Worm (Caenorhabditis elegans): Measurements from ENCODE around the gene aex-2.

The aex-2 gene

DNA sequence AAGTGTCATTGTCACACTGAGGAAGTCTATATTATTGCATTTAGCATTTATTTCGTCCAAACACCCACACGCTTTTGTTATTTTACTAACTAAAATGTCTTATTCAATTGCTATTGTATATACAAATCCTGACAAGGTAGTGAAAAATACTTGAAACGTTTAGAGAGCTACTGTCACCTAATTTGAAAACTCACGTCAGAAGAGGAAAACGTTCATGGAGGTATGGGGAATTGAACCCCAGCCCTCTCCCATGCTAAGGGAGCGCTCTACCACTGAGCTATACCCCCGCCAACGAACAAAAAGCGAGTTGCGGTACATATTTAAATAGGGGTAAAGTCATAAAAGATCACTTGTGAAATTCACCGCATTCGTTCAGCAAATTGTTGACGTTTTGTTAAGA, 30.3 kb downstream of the aex-2 start (continued):
- no peak for TF ChIP-seq ztf-26 (tag; optimal IDR thresholded peaks at IDR 0.05)
- TF ChIP-seq snpc-3.4 (tag; optimal IDR thresholded peaks at IDR 0.05): peak; percentile 83
- TF ChIP-seq pbrm-1 (GFP tag; IDR thresholded peaks at IDR 0.05): peak; percentile 72
- peak in 1 of 2 experiments; percentile 34 for TF ChIP-seq let-607 (tag; optimal IDR thresholded peaks at IDR 0.05)
- TF ChIP-seq bed-1 (GFP tag; IDR thresholded peaks at IDR 0.05): no peak
- peak; percentile 43 for TF ChIP-seq ets-4 (GFP tag; optimal IDR thresholded peaks at IDR 0.05)
- TF ChIP-seq efl-1 (GFP tag; optimal IDR thresholded peaks at IDR 0.05): no peak
- peak; percentile 67; the same call in 1 of the 2 replicates for TF ChIP-seq attf-6 (GFP tag; IDR thresholded peaks at IDR 0.05)
- peak; percentile 74 for TF ChIP-seq atf-7 (tag; optimal IDR thresholded peaks at IDR 0.05)
- peak; percentile 81 for TF ChIP-seq hrde-1 (tag; optimal IDR thresholded peaks at IDR 0.05; ENCODE audit: borderline replicate concordance)
- TF ChIP-seq rec-8 (tag; optimal IDR thresholded peaks at IDR 0.05): peak; percentile 71 to 87
- no peak for TF ChIP-seq nhr-120 (GFP tag; IDR thresholded peaks at IDR 0.05)
- TF ChIP-seq F57C9.4 (tag; optimal IDR thresholded peaks at IDR 0.05): no peak
- TF ChIP-seq hmg-20 (GFP tag; IDR thresholded peaks at IDR 0.05): no peak
- TF ChIP-seq xnd-1 (tag; optimal IDR thresholded peaks at IDR 0.05): no peak
- peak; percentile 63 for TF ChIP-seq ZK185.1 (tag; optimal IDR thresholded peaks at IDR 0.05; ENCODE audit: poor library complexity, severe bottlenecking)
- TF ChIP-seq somi-1 (GFP tag; optimal IDR thresholded peaks at IDR 0.05): peak; percentile 53
- TF ChIP-seq nfya-2 (GFP tag; IDR thresholded peaks at IDR 0.05): no peak
- TF ChIP-seq repo-1 (tag; optimal IDR thresholded peaks at IDR 0.05): peak; percentile 40
- no peak for TF ChIP-seq nfya-1 (tag; optimal IDR thresholded peaks at IDR 0.05; ENCODE audit: borderline replicate concordance, insufficient read depth)
- peak; percentile 42 for TF ChIP-seq ceh-79 (tag; optimal IDR thresholded peaks at IDR 0.05)
- no peak for TF ChIP-seq F10E7.11 (tag; optimal IDR thresholded peaks at IDR 0.05)
- peak; percentile 64; the same call in 1 of the 2 replicates for TF ChIP-seq ztf-25 (GFP tag; IDR thresholded peaks at IDR 0.05)
- TF ChIP-seq hlh-12 (tag; optimal IDR thresholded peaks at IDR 0.05): peak; percentile 4
- TF ChIP-seq hlh-26 (GFP tag; conservative IDR thresholded peaks at IDR 0.05): 0 out of 2 replicates have a peak, but pooled peaks have one; percentile 41
- TF ChIP-seq aptf-2 (GFP tag; conservative IDR thresholded peaks at IDR 0.05): 0 out of 2 replicates have a peak, but pooled peaks have one; percentile 12
- TF ChIP-seq die-1 (tag; optimal IDR thresholded peaks at IDR 0.05): peak; percentile 95
- TF ChIP-seq nhr-27 (tag; optimal IDR thresholded peaks at IDR 0.05): peak; percentile 40
- TF ChIP-seq Y53F4B.3 (GFP tag; IDR thresholded peaks at IDR 0.05): no peak

DNA sequence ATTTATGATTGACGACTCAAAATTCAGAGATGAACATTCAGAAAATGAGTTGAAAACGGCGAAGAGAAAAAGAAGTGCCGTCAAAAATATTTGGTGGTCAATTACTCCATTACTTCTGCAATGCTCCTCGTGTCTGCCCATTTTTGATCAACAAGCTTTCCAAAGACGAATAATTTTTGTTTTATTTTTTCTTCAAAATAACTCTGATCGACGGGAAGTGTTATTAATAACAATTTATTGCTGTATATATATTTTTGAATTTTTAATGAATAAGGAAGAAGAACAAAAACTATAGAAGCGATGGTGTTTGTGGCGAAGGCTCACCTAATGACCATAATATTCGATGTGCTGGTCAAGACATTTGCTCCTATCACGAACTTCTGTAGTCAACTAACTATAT, 32.8 kb downstream of the aex-2 start, which contains the start of gene C11E4.8:
Gene C11E4.8 (plus strand): TSS at position 301 of the 400 bp plus-strand sequence.
- no peak for TF ChIP-seq F57A8.1 (GFP tag; optimal IDR thresholded peaks at IDR 0.05)
- no peak for TF ChIP-seq rcor-1 (GFP tag; IDR thresholded peaks at IDR 0.05)
- TF ChIP-seq hlh-26 (GFP tag; conservative IDR thresholded peaks at IDR 0.05): no peak
- no peak for TF ChIP-seq mel-28 (tag; optimal IDR thresholded peaks at IDR 0.05; ENCODE audit: borderline replicate concordance)

DNA sequence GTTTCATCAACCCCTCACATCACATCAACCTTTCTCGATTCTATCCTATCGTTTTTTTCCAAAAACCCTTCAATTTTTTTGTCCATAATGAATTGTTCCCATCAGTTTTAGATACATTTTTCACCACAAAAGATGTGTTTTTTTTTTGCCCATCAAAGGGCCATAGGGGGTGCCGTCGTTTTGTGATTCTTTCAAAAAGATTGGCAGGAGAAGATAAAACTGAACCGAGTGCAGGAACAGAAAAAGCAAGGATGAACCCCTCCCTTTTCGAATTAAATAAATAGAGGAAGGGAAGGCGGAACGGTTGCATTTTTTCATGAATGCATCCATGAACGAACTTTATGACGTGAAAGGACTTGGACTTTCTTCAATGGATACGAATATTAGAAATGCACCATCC, 36.0 kb downstream of the aex-2 start, which contains the start of gene C11E4.7:
Gene C11E4.7 (plus strand): TSS at position 301 of the 400 bp plus-strand sequence.
- TF ChIP-seq cebp-2 (GFP tag; IDR thresholded peaks at IDR 0.05): 0 out of 2 replicates have a peak, but pooled peaks have one; percentile 33
- TF ChIP-seq lin-40 (tag; optimal IDR thresholded peaks at IDR 0.05): peak; percentile 39
- TF ChIP-seq egl-18 (GFP tag; IDR thresholded peaks at IDR 0.05): no peak
- peak; percentile 11 for TF ChIP-seq ztf-26 (tag; optimal IDR thresholded peaks at IDR 0.05)

All from whole organism, young adult.